Worm (Caenorhabditis elegans): ENCODE data around the gene nhr-184.

The nhr-184 gene

DNA sequence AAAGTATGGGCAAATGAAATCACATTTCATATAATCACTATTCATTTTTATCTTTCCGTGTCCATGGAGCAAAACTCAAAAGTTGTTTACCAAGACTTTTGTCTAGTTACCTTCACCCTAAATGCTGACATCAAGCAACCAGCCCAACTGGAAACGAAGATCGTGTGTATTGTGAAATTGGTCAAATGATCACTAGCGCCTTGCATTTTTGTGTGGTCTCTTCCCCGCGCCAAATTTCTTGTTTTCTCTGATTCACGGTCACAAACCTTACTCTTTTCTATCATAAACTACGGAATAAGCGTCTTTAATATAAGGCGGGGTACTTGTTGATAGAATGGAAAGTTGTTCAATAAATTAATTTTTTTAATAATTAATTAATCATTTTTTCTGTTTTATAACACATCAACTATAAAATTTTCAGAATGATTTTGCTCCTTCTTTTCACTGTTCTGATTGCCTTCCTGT lies 35.9 kb upstream of the nhr-184 start, which contains the start of gene cyp-33C7:
cyp-33C7 (plus strand) TSS at position 415 of the 465 bp plus-strand sequence.
- TF ChIP-seq lin-32 (GFP tag; optimal IDR thresholded peaks at IDR 0.05) (no peak), sem-2 (GFP tag; optimal IDR thresholded peaks at IDR 0.05) (no peak), drap-1 (GFP tag; optimal IDR thresholded peaks at IDR 0.05) (no peak), elt-1 (tag; optimal IDR thresholded peaks at IDR 0.05; ENCODE audit: borderline replicate concordance, insufficient read depth) (no peak), lin-13 (tag; optimal IDR thresholded peaks at IDR 0.05) (no peak), snpc-4 (tag; optimal IDR thresholded peaks at IDR 0.05) (no peak), ztf-11 (tag; optimal IDR thresholded peaks at IDR 0.05) (no peak), nhr-237 (tag; optimal IDR thresholded peaks at IDR 0.05) (no peak)

DNA sequence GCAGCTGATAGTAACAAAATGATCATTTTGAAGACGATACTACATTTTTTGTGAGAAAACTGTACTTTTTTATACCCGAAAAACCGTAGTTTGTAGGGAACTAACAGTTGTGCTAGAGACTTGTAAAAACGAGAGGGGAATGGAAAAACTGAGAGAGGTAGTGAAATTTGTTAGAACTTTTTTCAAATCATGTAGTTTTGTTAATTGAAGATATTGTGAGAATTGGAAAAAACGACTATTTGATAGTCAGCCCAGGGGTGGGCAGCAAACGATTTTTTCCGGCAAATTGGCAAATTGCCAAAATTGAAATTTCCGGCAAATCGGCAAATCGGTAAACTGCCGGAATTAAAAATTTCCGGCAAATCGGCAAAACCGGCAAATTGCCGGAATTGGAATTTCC lies 35.0 kb upstream of the nhr-184 start, which contains the start of gene cyp-33C6:
cyp-33C6 (minus strand) TSS at position 101 of the 400 bp plus-strand sequence.
- no peak for TF ChIP-seq sem-2 (GFP tag; optimal IDR thresholded peaks at IDR 0.05)
- TF ChIP-seq unc-62 (GFP tag; optimal IDR thresholded peaks at IDR 0.05): no peak
- TF ChIP-seq lsy-2 (tag; optimal IDR thresholded peaks at IDR 0.05): no peak
- no peak for TF ChIP-seq elt-3 (tag; optimal IDR thresholded peaks at IDR 0.05)
- TF ChIP-seq blmp-1 (tag; optimal IDR thresholded peaks at IDR 0.05): no peak

ce11 chrV:2244751-2245150 lies 30.5 kb upstream of the nhr-184 start, which contains the start of gene cyp-33C5:
Gene cyp-33C5 (plus strand): TSS chrV:2245004.
- TF ChIP-seq ceh-39 (tag; optimal IDR thresholded peaks at IDR 0.05) (no peak), sptf-1 (tag; optimal IDR thresholded peaks at IDR 0.05) (no peak)

- TF ChIP-seq M03D4.4 (tag; optimal IDR thresholded peaks at IDR 0.05): no peak
- no peak for TF ChIP-seq ceh-43 (GFP tag; optimal IDR thresholded peaks at IDR 0.05)
- TF ChIP-seq snpc-4 (tag; optimal IDR thresholded peaks at IDR 0.05): no peak
- TF ChIP-seq mls-2 (tag; optimal IDR thresholded peaks at IDR 0.05): no peak
- TF ChIP-seq ceh-83 (GFP tag; optimal IDR thresholded peaks at IDR 0.05): no peak
- TF ChIP-seq mab-5 (tag; optimal IDR thresholded peaks at IDR 0.05): no peak
- no peak for TF ChIP-seq cnd-1 (tag; optimal IDR thresholded peaks at IDR 0.05)
- TF ChIP-seq nhr-2 (tag; optimal IDR thresholded peaks at IDR 0.05): no peak
- no peak for TF ChIP-seq pha-4 (tag; optimal IDR thresholded peaks at IDR 0.05)
- no peak for TF ChIP-seq elt-3 (tag; optimal IDR thresholded peaks at IDR 0.05)
- TF ChIP-seq unc-120 (tag; optimal IDR thresholded peaks at IDR 0.05; ENCODE audit: poor library complexity, severe bottlenecking): no peak
- no peak for TF ChIP-seq flh-1 (GFP tag; optimal IDR thresholded peaks at IDR 0.05)
These were observed 28.4 kb upstream of the nhr-184 start, which contains the start of gene cyp-33C3 for ce11 chrV:2242630-2243029. Gene cyp-33C3 (plus strand): TSS chrV:2242778.

DNA sequence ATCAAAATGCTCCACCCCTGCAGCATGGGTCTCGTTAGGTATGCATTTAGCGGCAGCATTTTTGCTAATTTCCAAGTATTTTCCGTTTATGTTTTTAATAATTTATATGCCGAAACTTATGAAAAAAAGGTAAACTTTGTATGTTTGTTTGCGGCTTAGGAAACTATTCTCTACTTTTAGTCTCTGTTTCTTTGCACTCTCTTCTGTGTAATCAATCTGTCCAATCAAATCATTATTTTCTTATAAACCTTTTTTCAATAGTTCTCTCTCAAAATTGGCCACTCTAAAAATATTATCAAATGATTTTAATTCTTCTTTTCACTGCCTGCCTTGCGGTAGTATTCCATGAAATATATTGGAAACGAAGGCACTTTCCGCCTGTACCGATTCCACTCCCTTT lies 23.7 kb upstream of the nhr-184 start:
- no peak for TF ChIP-seq snpc-4 (tag; optimal IDR thresholded peaks at IDR 0.05)
- no peak for TF ChIP-seq blmp-1 (tag; optimal IDR thresholded peaks at IDR 0.05)
- TF ChIP-seq M03D4.4 (tag; optimal IDR thresholded peaks at IDR 0.05): no peak
- no peak for TF ChIP-seq elt-3 (tag; optimal IDR thresholded peaks at IDR 0.05)
- TF ChIP-seq cnd-1 (tag; optimal IDR thresholded peaks at IDR 0.05): no peak
- TF ChIP-seq drap-1 (GFP tag; optimal IDR thresholded peaks at IDR 0.05): no peak
- no peak for TF ChIP-seq nhr-2 (tag; optimal IDR thresholded peaks at IDR 0.05)
- TF ChIP-seq nhr-12 (tag; optimal IDR thresholded peaks at IDR 0.05): no peak
- no peak for TF ChIP-seq unc-62 (GFP tag; optimal IDR thresholded peaks at IDR 0.05)

DNA sequence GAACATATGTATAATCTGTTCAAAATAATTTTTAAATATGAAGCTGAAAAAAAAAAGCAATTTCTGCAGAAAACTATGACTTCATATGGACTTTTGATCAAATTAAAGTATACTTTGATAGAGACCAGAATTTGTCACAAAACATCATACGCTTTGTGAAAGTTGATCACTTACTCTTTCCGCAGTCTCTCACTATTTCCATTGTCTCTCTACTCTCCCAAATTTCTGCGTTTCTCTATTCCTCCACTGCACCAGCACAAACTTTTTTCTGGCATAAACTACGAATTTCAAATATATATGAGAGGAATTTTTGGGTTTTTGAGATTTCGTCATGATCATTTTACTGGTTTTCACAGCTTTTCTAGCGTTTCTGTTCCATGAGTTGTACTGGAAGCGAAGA lies 21.6 kb upstream of the nhr-184 start, which contains the start of gene cyp-33C4:
cyp-33C4 (plus strand) TSS at position 293 of the 400 bp plus-strand sequence.
- TF ChIP-seq elt-1 (tag; optimal IDR thresholded peaks at IDR 0.05; ENCODE audit: borderline replicate concordance, insufficient read depth): no peak

DNA sequence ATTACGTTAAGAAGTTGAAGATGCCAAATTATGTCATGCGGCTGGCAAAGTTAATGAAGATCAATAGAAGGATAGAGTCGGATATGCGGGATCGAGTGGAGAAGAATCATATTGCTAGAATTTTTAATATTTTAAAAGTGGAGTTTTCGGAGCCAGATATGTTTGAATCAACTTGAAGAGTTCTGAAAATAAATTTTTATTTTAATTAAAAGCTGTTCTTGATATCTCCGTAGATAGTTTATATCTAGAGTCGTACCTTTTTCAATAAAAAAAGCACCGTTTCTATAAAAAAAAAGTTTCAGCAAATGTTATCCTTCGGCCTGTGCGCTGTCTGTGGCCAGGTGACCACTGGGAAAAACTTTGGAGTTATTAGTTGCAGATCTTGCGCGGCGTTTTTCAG lies 18.9 kb upstream of the nhr-184 start, which contains the start of gene nhr-96:
nhr-96 (plus strand) TSS at position 301 of the 400 bp plus-strand sequence.
- TF ChIP-seq lsy-2 (tag; optimal IDR thresholded peaks at IDR 0.05) (no peak), nhr-237 (tag; optimal IDR thresholded peaks at IDR 0.05) (no peak)

DNA sequence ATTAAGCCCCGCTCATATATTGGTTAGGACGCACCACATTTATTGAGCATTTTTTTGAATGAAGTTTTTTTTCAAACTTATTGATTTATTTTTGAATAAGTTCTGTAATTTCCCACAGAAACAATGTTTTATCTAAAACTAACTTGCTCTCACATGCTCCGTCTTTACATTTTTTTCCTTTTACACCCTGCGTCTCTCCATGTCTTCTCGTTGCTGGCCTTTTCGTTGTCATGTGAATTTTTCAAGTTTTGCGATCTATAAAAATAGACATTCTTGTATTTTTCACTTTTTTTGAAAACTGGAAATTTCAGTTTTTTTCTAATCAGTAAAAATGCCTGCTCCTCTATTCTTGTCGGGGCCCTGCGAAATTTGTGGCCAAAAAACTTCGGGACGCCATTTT lies 16.6 kb upstream of the nhr-184 start, which contains the start of gene nhr-134:
nhr-134 (plus strand) TSS at position 312 of the 400 bp plus-strand sequence.
- TF ChIP-seq lin-32 (GFP tag; optimal IDR thresholded peaks at IDR 0.05): no peak
- TF ChIP-seq elt-1 (tag; optimal IDR thresholded peaks at IDR 0.05; ENCODE audit: borderline replicate concordance, insufficient read depth): no peak
- TF ChIP-seq pha-4 (tag; optimal IDR thresholded peaks at IDR 0.05): no peak

Measured in whole organism, mixed stage, embryonic.